Worm (Caenorhabditis elegans): ENCODE data around the gene ilys-6.

Gene ilys-6

DNA sequence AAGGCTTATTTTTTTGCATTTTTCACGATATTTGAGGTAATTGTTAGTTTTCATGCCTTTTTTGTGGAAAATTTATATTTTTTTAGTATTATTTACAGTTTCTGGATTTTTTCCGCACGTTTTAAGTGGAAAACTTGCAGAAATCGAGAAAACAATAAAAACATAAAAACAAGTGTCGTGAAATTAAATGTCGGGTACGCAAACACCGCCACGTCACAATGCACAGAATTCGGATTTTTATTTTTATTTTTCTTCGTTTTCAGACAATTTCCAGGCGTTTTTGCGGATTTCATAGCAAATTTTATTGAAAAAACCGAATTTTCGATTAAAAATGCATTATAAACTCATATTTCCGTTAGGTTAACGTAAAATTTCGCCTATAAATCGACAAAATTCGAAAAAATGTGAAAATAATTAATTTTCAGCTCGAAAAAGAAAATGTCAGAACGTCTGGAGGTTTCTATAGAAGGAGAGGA, 22.4 kb upstream of the ilys-6 start, which contains the start of gene C35B1.2:
TSS of gene C35B1.2 (plus strand) at position 426 of the 476 bp plus-strand sequence.
- TF ChIP-seq ceh-13 (GFP tag; optimal IDR thresholded peaks at IDR 0.05) (no peak), ets-7 (tag; optimal IDR thresholded peaks at IDR 0.05) (no peak), ama-1 (optimal IDR thresholded peaks at IDR 0.05) (no peak), pes-1 (GFP tag; IDR thresholded peaks at IDR 0.05) (no peak), tbx-37 (GFP tag; conservative IDR thresholded peaks at IDR 0.05) (no peak), F13C5.2 (tag; optimal IDR thresholded peaks at IDR 0.05) (no peak), flt-1 (GFP tag; IDR thresholded peaks at IDR 0.05) (no peak), tra-4 (tag; optimal IDR thresholded peaks at IDR 0.05) (no peak), hnd-1 (tag; optimal IDR thresholded peaks at IDR 0.05) (no peak), hmbx-1 (tag; optimal IDR thresholded peaks at IDR 0.05) (no peak), scrt-1 (GFP tag; IDR thresholded peaks at IDR 0.05) (no peak), B0310.2 (tag; optimal IDR thresholded peaks at IDR 0.05) (no peak), sea-1 (GFP tag; conservative IDR thresholded peaks at IDR 0.05) (no peak)

DNA sequence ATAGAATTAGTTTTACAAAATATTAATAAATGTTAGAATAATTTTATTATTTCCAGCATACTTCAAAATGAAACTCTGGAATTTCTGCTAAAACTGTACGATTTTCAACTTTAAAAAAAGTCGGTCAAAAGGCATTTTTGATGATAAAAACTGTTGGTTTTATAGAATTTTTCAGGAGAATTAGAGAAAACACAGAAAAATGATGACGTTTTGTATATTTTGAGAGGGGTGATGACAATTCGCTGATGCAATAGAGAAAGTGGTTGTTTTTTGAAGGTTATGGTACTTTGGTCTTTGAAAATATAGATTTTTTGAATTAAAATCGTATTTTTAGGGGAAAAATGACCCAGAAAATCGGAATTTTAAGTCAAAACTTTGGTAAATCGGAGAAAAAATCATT, 21.5 kb upstream of the ilys-6 start:
- no peak for TF ChIP-seq hmbx-1 (tag; optimal IDR thresholded peaks at IDR 0.05)
- TF ChIP-seq ceh-13 (GFP tag; optimal IDR thresholded peaks at IDR 0.05) = no peak
- TF ChIP-seq tra-4 (tag; optimal IDR thresholded peaks at IDR 0.05) = no peak
- TF ChIP-seq hmg-4 (GFP tag; optimal IDR thresholded peaks at IDR 0.05) = no peak
- no peak for TF ChIP-seq sea-1 (GFP tag; conservative IDR thresholded peaks at IDR 0.05)
- TF ChIP-seq aly-1 (tag; optimal IDR thresholded peaks at IDR 0.05) = no peak

DNA sequence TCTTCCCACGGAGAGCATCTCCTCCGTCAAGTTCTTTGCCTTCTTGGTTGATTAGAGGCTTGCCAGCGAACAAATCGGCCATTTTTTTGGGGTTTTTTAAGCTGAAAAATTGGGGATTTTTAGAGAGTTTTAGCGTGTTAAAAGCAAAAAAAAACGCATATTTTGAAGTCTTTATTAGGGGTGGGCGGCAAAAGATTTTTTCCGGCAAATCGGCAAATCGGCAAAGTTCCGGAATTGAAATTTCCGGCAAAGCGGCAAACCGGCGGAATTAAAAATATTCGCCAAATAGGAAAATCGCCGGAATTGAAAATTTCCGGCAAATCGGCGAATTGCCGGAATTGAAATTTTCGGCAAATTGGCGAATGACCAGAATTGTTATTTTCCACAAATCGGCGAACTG, 20.6 kb upstream of the ilys-6 start, which contains the start of gene C35B1.5:
TSS of gene C35B1.5 (minus strand) at position 101 of the 400 bp plus-strand sequence.
- no peak for TF ChIP-seq hnd-1 (tag; optimal IDR thresholded peaks at IDR 0.05)
- no peak for TF ChIP-seq ceh-13 (GFP tag; optimal IDR thresholded peaks at IDR 0.05)
- no peak for TF ChIP-seq ama-1 (optimal IDR thresholded peaks at IDR 0.05)
- no peak for TF ChIP-seq F13C5.2 (tag; optimal IDR thresholded peaks at IDR 0.05)
- TF ChIP-seq tbx-11 (GFP tag; IDR thresholded peaks at IDR 0.05) = no peak
- TF ChIP-seq flt-1 (GFP tag; IDR thresholded peaks at IDR 0.05) = no peak
- TF ChIP-seq scrt-1 (GFP tag; IDR thresholded peaks at IDR 0.05) = no peak

DNA sequence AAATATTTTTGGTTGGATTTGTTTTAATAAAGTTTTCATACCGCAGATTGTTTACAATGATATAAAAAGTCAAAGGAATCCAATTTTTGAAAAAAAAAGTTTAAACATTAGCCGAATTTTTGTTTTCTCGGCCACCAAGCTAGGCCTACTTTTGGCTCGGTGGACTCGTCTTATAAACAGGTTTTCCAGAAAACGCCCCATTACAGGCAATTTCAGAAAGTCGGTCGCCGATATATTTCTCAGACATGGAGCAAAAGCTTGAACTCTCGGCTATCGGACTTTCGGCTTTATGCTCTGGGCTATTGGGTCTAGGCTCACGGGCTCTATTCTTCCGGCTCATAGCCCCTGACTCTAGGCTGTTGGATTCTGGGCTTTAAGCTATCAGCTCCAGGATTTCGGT, 19.6 kb upstream of the ilys-6 start:
- no peak for TF ChIP-seq flt-1 (GFP tag; IDR thresholded peaks at IDR 0.05)
- no peak for TF ChIP-seq tra-4 (tag; optimal IDR thresholded peaks at IDR 0.05)
- no peak for TF ChIP-seq ets-7 (tag; optimal IDR thresholded peaks at IDR 0.05)
- TF ChIP-seq hnd-1 (tag; optimal IDR thresholded peaks at IDR 0.05) = no peak
- no peak for TF ChIP-seq ceh-13 (GFP tag; optimal IDR thresholded peaks at IDR 0.05)
- no peak for TF ChIP-seq tbx-37 (GFP tag; conservative IDR thresholded peaks at IDR 0.05)
- no peak for TF ChIP-seq sea-1 (GFP tag; conservative IDR thresholded peaks at IDR 0.05)
- TF ChIP-seq hmg-4 (GFP tag; optimal IDR thresholded peaks at IDR 0.05) = no peak
- TF ChIP-seq hmbx-1 (tag; optimal IDR thresholded peaks at IDR 0.05) = no peak
- no peak for TF ChIP-seq scrt-1 (GFP tag; IDR thresholded peaks at IDR 0.05)
- no peak for TF ChIP-seq tbx-11 (GFP tag; IDR thresholded peaks at IDR 0.05)
- TF ChIP-seq ceh-36 (tag; optimal IDR thresholded peaks at IDR 0.05) = no peak
- TF ChIP-seq aly-1 (tag; optimal IDR thresholded peaks at IDR 0.05) = no peak
- TF ChIP-seq B0310.2 (tag; optimal IDR thresholded peaks at IDR 0.05) = no peak
- no peak for TF ChIP-seq F13C5.2 (tag; optimal IDR thresholded peaks at IDR 0.05)
- no peak for TF ChIP-seq pes-1 (GFP tag; IDR thresholded peaks at IDR 0.05)
- no peak for TF ChIP-seq ama-1 (optimal IDR thresholded peaks at IDR 0.05)

DNA sequence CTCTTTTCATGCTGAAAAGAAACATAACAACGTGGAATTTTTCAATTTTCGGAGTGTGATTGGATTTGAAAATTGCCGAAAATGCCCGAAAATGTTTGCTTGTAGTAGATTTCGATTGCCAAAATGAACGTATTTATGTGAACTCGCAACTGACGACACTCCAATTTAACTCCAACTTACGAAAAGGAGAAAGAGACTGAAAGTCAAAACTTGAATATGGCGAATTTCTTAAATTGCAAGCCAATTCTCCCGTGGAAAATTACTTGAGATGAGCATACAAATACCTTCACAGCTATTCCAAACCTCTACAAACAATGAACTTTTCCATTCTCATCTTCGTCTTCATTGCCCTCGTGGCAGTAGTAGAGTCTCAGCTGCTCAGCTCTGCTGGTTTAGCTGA, 19.1 kb upstream of the ilys-6 start:
- TF ChIP-seq scrt-1 (GFP tag; IDR thresholded peaks at IDR 0.05) (no peak), ets-7 (tag; optimal IDR thresholded peaks at IDR 0.05) (no peak), ceh-36 (tag; optimal IDR thresholded peaks at IDR 0.05) (no peak), tra-4 (tag; optimal IDR thresholded peaks at IDR 0.05) (no peak), tbx-11 (GFP tag; IDR thresholded peaks at IDR 0.05) (no peak), tbx-37 (GFP tag; conservative IDR thresholded peaks at IDR 0.05) (no peak), pes-1 (GFP tag; IDR thresholded peaks at IDR 0.05) (no peak), hnd-1 (tag; optimal IDR thresholded peaks at IDR 0.05) (no peak)

DNA sequence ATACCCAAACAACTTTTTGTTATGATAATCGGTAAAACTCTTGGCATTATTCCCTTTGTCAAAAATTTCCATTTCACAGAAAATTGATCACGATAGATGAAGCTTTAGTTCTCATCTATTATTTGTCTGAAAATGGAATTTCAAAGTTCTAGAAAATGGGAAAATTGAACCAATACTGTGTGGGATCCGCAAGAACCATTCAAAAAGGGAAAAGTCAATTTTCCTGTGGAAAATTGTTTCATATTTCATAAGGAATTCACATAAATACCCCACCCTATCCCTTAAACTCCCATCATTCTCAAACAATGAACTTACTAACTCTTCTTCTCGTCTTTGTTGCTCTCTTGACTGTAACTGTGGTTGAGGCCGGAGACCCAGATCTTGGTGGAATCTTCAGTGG, 17.4 kb upstream of the ilys-6 start, which contains the start of the genes C35B1.9 and C35B1.3:
TSS of gene C35B1.9 (minus strand) at position 101 of the 400 bp plus-strand sequence.
TSS of gene C35B1.3 (plus strand) at position 306 of the 400 bp plus-strand sequence.
- TF ChIP-seq scrt-1 (GFP tag; IDR thresholded peaks at IDR 0.05) (no peak), hmg-4 (GFP tag; optimal IDR thresholded peaks at IDR 0.05) (no peak), tra-4 (tag; optimal IDR thresholded peaks at IDR 0.05) (no peak), tbx-37 (GFP tag; conservative IDR thresholded peaks at IDR 0.05) (no peak), ets-7 (tag; optimal IDR thresholded peaks at IDR 0.05) (no peak), hnd-1 (tag; optimal IDR thresholded peaks at IDR 0.05) (no peak), hmbx-1 (tag; optimal IDR thresholded peaks at IDR 0.05) (no peak), pes-1 (GFP tag; IDR thresholded peaks at IDR 0.05) (no peak), ceh-13 (GFP tag; optimal IDR thresholded peaks at IDR 0.05) (no peak), F13C5.2 (tag; optimal IDR thresholded peaks at IDR 0.05) (no peak), B0310.2 (tag; optimal IDR thresholded peaks at IDR 0.05) (no peak), ama-1 (optimal IDR thresholded peaks at IDR 0.05) (no peak), ceh-36 (tag; optimal IDR thresholded peaks at IDR 0.05) (no peak), tbx-11 (GFP tag; IDR thresholded peaks at IDR 0.05) (no peak), sea-1 (GFP tag; conservative IDR thresholded peaks at IDR 0.05) (no peak), aly-1 (tag; optimal IDR thresholded peaks at IDR 0.05) (no peak)

DNA sequence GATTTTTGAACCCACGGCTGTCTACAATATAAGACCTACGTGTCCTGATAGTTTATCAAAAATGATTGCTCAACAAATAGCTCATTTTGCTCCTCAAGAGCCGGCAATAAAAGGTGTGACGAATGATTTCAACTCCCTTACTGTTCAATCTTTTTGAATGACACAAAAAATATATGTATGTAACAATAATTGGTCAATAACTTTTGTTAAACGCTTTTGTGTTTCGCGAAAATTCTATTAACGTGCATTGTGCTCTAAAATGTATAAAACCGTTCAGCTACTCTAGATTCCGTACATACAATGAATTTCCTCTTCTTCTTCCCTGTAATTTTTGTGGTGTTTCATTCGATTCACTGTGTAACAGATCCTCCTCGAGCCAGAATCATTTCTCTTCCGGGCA, 16.0 kb upstream of the ilys-6 start, which contains the start of gene C35B1.4:
TSS of gene C35B1.4 (plus strand) at position 301 of the 400 bp plus-strand sequence.
- TF ChIP-seq scrt-1 (GFP tag; IDR thresholded peaks at IDR 0.05) = no peak
- no peak for TF ChIP-seq pes-1 (GFP tag; IDR thresholded peaks at IDR 0.05)
- no peak for TF ChIP-seq hmbx-1 (tag; optimal IDR thresholded peaks at IDR 0.05)
- TF ChIP-seq F13C5.2 (tag; optimal IDR thresholded peaks at IDR 0.05) = no peak
- TF ChIP-seq hnd-1 (tag; optimal IDR thresholded peaks at IDR 0.05) = no peak
- no peak for TF ChIP-seq aly-1 (tag; optimal IDR thresholded peaks at IDR 0.05)
- no peak for TF ChIP-seq B0310.2 (tag; optimal IDR thresholded peaks at IDR 0.05)
- no peak for TF ChIP-seq ets-7 (tag; optimal IDR thresholded peaks at IDR 0.05)
- no peak for TF ChIP-seq tbx-11 (GFP tag; IDR thresholded peaks at IDR 0.05)
- no peak for TF ChIP-seq ceh-36 (tag; optimal IDR thresholded peaks at IDR 0.05)
- no peak for TF ChIP-seq sea-1 (GFP tag; conservative IDR thresholded peaks at IDR 0.05)
- no peak for TF ChIP-seq ceh-13 (GFP tag; optimal IDR thresholded peaks at IDR 0.05)
- no peak for TF ChIP-seq hmg-4 (GFP tag; optimal IDR thresholded peaks at IDR 0.05)
- TF ChIP-seq flt-1 (GFP tag; IDR thresholded peaks at IDR 0.05) = no peak
- no peak for TF ChIP-seq tra-4 (tag; optimal IDR thresholded peaks at IDR 0.05)

All from whole organism, early embryonic.